5 fruit fly cellular contexts compared by ENCODE assay signal in genomic region chr2L:3534227-3534842, dm6.
A peak's percentile ranks its signal among the peaks of the same experiment; 100 is the strongest.
TF ChIP-seq lines count a peak whose summit lies in the region.

No protein-coding gene starts in this region.

- no peak for TF ChIP-seq CTCF in whole organism, embryonic (GFP tag; optimal IDR thresholded peaks at IDR 0.05; lab: Kevin White, UChicago)

TF ChIP-seq in whole organism, 6 proteins besides CTCF, POLR2A, EP300 and RAD21:
- no peak for TF ChIP-seq CG8478 (optimal IDR thresholded peaks at IDR 0.05; lab: Kevin White, UChicago)
- TF ChIP-seq Dll (optimal IDR thresholded peaks at IDR 0.05; lab: Kevin White, UChicago), result peak; percentile 74

TF ChIP-seq in whole organism, embryonic, 481 proteins besides CTCF, POLR2A, EP300 and RAD21 (continues in another document):
- no peak for TF ChIP-seq knrl (GFP tag; IDR thresholded peaks at IDR 0.05; lab: Robert Waterston, UW; ENCODE audit: partially characterized antibody)
- TF ChIP-seq CG32532 (GFP tag; IDR thresholded peaks at IDR 0.05; lab: Robert Waterston, UW), result peak; percentile 37; the same call in 1 of the 2 replicates
- no peak for TF ChIP-seq org-1 (GFP tag; optimal IDR thresholded peaks at IDR 0.05; lab: Kevin White, UChicago)
- TF ChIP-seq CG12155 (GFP tag; optimal IDR thresholded peaks at IDR 0.05; lab: Kevin White, UChicago), result peak; percentile 40
- no peak for TF ChIP-seq D19B (GFP tag; optimal IDR thresholded peaks at IDR 0.05; lab: Kevin White, UChicago)
- TF ChIP-seq CG14710 (tag; optimal IDR thresholded peaks at IDR 0.05; lab: Kevin White, UChicago), result peak; percentile 29
- no peak for TF ChIP-seq hb (GFP tag; IDR thresholded peaks at IDR 0.05; lab: Robert Waterston, UW; ENCODE audit: partially characterized antibody)
- TF ChIP-seq CG11695 (GFP tag; IDR thresholded peaks at IDR 0.05; lab: Robert Waterston, UW), result 0 out of 3 replicates have a peak, but pooled peaks have one; percentile 37
- TF ChIP-seq CG8290 (GFP tag; optimal IDR thresholded peaks at IDR 0.05; lab: Kevin White, UChicago), result no peak
- TF ChIP-seq CG8290 (tag; optimal IDR thresholded peaks at IDR 0.05; lab: Kevin White, UChicago), result no peak
- TF ChIP-seq sim (GFP tag; IDR thresholded peaks at IDR 0.05; lab: Robert Waterston, UW), result 0 out of 2 replicates have a peak, but pooled peaks have one; percentile 10
- TF ChIP-seq CG12071 (GFP tag; optimal IDR thresholded peaks at IDR 0.05; lab: Kevin White, UChicago), result no peak
- TF ChIP-seq CG2116 (GFP tag; optimal IDR thresholded peaks at IDR 0.05; lab: Kevin White, UChicago), result peak; percentile 9
- TF ChIP-seq Elba2 (GFP tag; optimal IDR thresholded peaks at IDR 0.05; lab: Kevin White, UChicago), result no peak
- TF ChIP-seq CG4617 (GFP tag; optimal IDR thresholded peaks at IDR 0.05; lab: Kevin White, UChicago; ENCODE audit: borderline replicate concordance), result no peak
- peak; percentile 29 for TF ChIP-seq Side (GFP tag; optimal IDR thresholded peaks at IDR 0.05; lab: Kevin White, UChicago)
- no peak for TF ChIP-seq sna (GFP tag; IDR thresholded peaks at IDR 0.05; lab: Robert Waterston, UW; ENCODE audit: partially characterized antibody)
- no peak for TF ChIP-seq Mad (GFP tag; optimal IDR thresholded peaks at IDR 0.05; lab: Kevin White, UChicago)
- no peak for TF ChIP-seq CG43689 (GFP tag; IDR thresholded peaks at IDR 0.05; lab: Robert Waterston, UW)
- TF ChIP-seq maf-S (GFP tag; optimal IDR thresholded peaks at IDR 0.05; lab: Kevin White, UChicago), result no peak
- TF ChIP-seq C15 (GFP tag; IDR thresholded peaks at IDR 0.05; lab: Robert Waterston, UW), result no peak

TF ChIP-seq in whole organism, prepupa, 60 proteins besides CTCF, POLR2A, EP300 and RAD21 (continues in another document):
- peak; percentile 89 for TF ChIP-seq CG10631 (GFP tag; optimal IDR thresholded peaks at IDR 0.05; lab: Kevin White, UChicago)
- TF ChIP-seq eg (GFP tag; IDR thresholded peaks at IDR 0.05; lab: Robert Waterston, UW), result peak; percentile 93
- TF ChIP-seq CG15336 (GFP tag; IDR thresholded peaks at IDR 0.05; lab: Robert Waterston, UW), result peak; percentile 84
- peak; percentile 96 for TF ChIP-seq svp (GFP tag; lab: Kevin White, UChicago)
- TF ChIP-seq CG6163 (GFP tag; IDR thresholded peaks at IDR 0.05; lab: Robert Waterston, UW), result peak; percentile 96
- TF ChIP-seq CG4318 (GFP tag; optimal IDR thresholded peaks at IDR 0.05; lab: Kevin White, UChicago), result peak; percentile 67
- peak; percentile 91 for TF ChIP-seq Sox102F (GFP tag; optimal IDR thresholded peaks at IDR 0.05; lab: Kevin White, UChicago)
- TF ChIP-seq CG6276 (GFP tag; optimal IDR thresholded peaks at IDR 0.05; lab: Kevin White, UChicago), result peak; percentile 74
- TF ChIP-seq Hr38 (GFP tag; optimal IDR thresholded peaks at IDR 0.05; lab: Kevin White, UChicago), result no peak
- peak; percentile 93 for TF ChIP-seq lz (GFP tag; optimal IDR thresholded peaks at IDR 0.05; lab: Kevin White, UChicago)
- peak; percentile 89 for TF ChIP-seq Sox15 (GFP tag; optimal IDR thresholded peaks at IDR 0.05; lab: Kevin White, UChicago)
- TF ChIP-seq Gug (GFP tag; IDR thresholded peaks at IDR 0.05; lab: Robert Waterston, UW), result peak; percentile 80
- TF ChIP-seq CG16779 (tag; optimal IDR thresholded peaks at IDR 0.05; lab: Kevin White, UChicago), result peak; percentile 59
- peak; percentile 76 to 82 for TF ChIP-seq salr (GFP tag; optimal IDR thresholded peaks at IDR 0.05; lab: Kevin White, UChicago)
- TF ChIP-seq CG6808 (GFP tag; optimal IDR thresholded peaks at IDR 0.05; lab: Kevin White, UChicago), result peak; percentile 80
- peak; percentile 94 for TF ChIP-seq pdm3 (GFP tag; optimal IDR thresholded peaks at IDR 0.05; lab: Kevin White, UChicago)
- TF ChIP-seq Eip75B (GFP tag; optimal IDR thresholded peaks at IDR 0.05; lab: Kevin White, UChicago), result peak; percentile 92
- peak; percentile 94 for TF ChIP-seq CG31627 (GFP tag; optimal IDR thresholded peaks at IDR 0.05; lab: Kevin White, UChicago)
- TF ChIP-seq CG6792 (GFP tag; optimal IDR thresholded peaks at IDR 0.05; lab: Kevin White, UChicago), result peak; percentile 92
- TF ChIP-seq acj6 (GFP tag; optimal IDR thresholded peaks at IDR 0.05; lab: Kevin White, UChicago), result peak; percentile 94
- TF ChIP-seq achi (GFP tag; optimal IDR thresholded peaks at IDR 0.05; lab: Kevin White, UChicago), result peak; percentile 91
- TF ChIP-seq ss (GFP tag; optimal IDR thresholded peaks at IDR 0.05; lab: Kevin White, UChicago), result peak; percentile 60 to 88
- no peak for TF ChIP-seq vri (GFP tag; optimal IDR thresholded peaks at IDR 0.05; lab: Kevin White, UChicago)

TF ChIP-seq in whole organism, pupa, 21 proteins besides CTCF, POLR2A, EP300 and RAD21:
- TF ChIP-seq CG14655 (GFP tag; optimal IDR thresholded peaks at IDR 0.05; lab: Kevin White, UChicago) (peak; percentile 87), Pif1B (GFP tag; optimal IDR thresholded peaks at IDR 0.05; lab: Kevin White, UChicago) (peak; percentile 86), CG15710 (tag; optimal IDR thresholded peaks at IDR 0.05; lab: Kevin White, UChicago) (peak; percentile 90), rn (GFP tag; IDR thresholded peaks at IDR 0.05; lab: Robert Waterston, UW) (peak; percentile 74), CG34367 (tag; optimal IDR thresholded peaks at IDR 0.05; lab: Kevin White, UChicago) (peak; percentile 85), CG17806 (tag; optimal IDR thresholded peaks at IDR 0.05; lab: Kevin White, UChicago) (peak; percentile 87), CG10348 (GFP tag; IDR thresholded peaks at IDR 0.05; lab: Robert Waterston, UW) (no peak), Ets98B (GFP tag; IDR thresholded peaks at IDR 0.05; lab: Robert Waterston, UW) (peak; percentile 85), EcR (GFP tag; optimal IDR thresholded peaks at IDR 0.05; lab: Kevin White, UChicago) (peak; percentile 12), gl (tag; optimal IDR thresholded peaks at IDR 0.05; lab: Kevin White, UChicago) (peak; percentile 47), fd96Ca (GFP tag; IDR thresholded peaks at IDR 0.05; lab: Robert Waterston, UW) (peak; percentile 89), CG8159 (tag; optimal IDR thresholded peaks at IDR 0.05; lab: Kevin White, UChicago) (peak; percentile 89), CG32121 (GFP tag; IDR thresholded peaks at IDR 0.05; lab: Robert Waterston, UW) (peak; percentile 80), Pif1A (GFP tag; optimal IDR thresholded peaks at IDR 0.05; lab: Kevin White, UChicago) (peak; percentile 90), Snoo (tag; optimal IDR thresholded peaks at IDR 0.05; lab: Kevin White, UChicago) (peak; percentile 90), CG4496 (GFP tag; IDR thresholded peaks at IDR 0.05; lab: Robert Waterston, UW) (peak; percentile 93), CG9948 (tag; optimal IDR thresholded peaks at IDR 0.05; lab: Kevin White, UChicago) (peak; percentile 81), CG8301 (tag; optimal IDR thresholded peaks at IDR 0.05; lab: Kevin White, UChicago) (peak; percentile 82), CG12605 (GFP tag; IDR thresholded peaks at IDR 0.05; lab: Robert Waterston, UW) (peak; percentile 85), CG13204 (GFP tag; optimal IDR thresholded peaks at IDR 0.05; lab: Kevin White, UChicago) (peak; percentile 48), D1 (tag; optimal IDR thresholded peaks at IDR 0.05; lab: Kevin White, UChicago) (peak; percentile 12)

TF ChIP-seq in whole organism, wandering third instar larva, 38 proteins besides CTCF, POLR2A, EP300 and RAD21 (continues in another document):
- TF ChIP-seq fru (GFP tag; optimal IDR thresholded peaks at IDR 0.05; lab: Kevin White, UChicago) (peak; percentile 86), Jra (GFP tag; optimal IDR thresholded peaks at IDR 0.05; lab: Kevin White, UChicago) (peak; percentile 67), psq (GFP tag; optimal IDR thresholded peaks at IDR 0.05; lab: Kevin White, UChicago) (peak; percentile 50), Hr78 (GFP tag; optimal IDR thresholded peaks at IDR 0.05; lab: Kevin White, UChicago) (no peak), dl (GFP tag; optimal IDR thresholded peaks at IDR 0.05; lab: Kevin White, UChicago; ENCODE audit: insufficient read depth in 1 of 2, partially characterized antibody in 2 of 2) (peak in 1 of 2 experiments; percentile 67), GATAd (GFP tag; optimal IDR thresholded peaks at IDR 0.05; lab: Kevin White, UChicago) (no peak), tai (GFP tag; optimal IDR thresholded peaks at IDR 0.05; lab: Kevin White, UChicago) (peak; percentile 81), Dfd (GFP tag; optimal IDR thresholded peaks at IDR 0.05; lab: Kevin White, UChicago) (no peak), Myc (optimal IDR thresholded peaks at IDR 0.05; lab: Kevin White, UChicago) (no peak), Abd-B (GFP tag; optimal IDR thresholded peaks at IDR 0.05; lab: Kevin White, UChicago) (no peak), sage (GFP tag; optimal IDR thresholded peaks at IDR 0.05; lab: Kevin White, UChicago) (peak; percentile 49), Hnf4 (GFP tag; optimal IDR thresholded peaks at IDR 0.05; lab: Kevin White, UChicago) (peak; percentile 84), dsf (GFP tag; optimal IDR thresholded peaks at IDR 0.05; lab: Kevin White, UChicago; ENCODE audit: borderline replicate concordance) (peak; percentile 46), dmrt93B (GFP tag; optimal IDR thresholded peaks at IDR 0.05; lab: Kevin White, UChicago) (peak; percentile 73), N (GFP tag; optimal IDR thresholded peaks at IDR 0.05; lab: Kevin White, UChicago) (no peak), CrebA (GFP tag; optimal IDR thresholded peaks at IDR 0.05; lab: Kevin White, UChicago; ENCODE audit: borderline replicate concordance) (no peak), Sp1 (GFP tag; optimal IDR thresholded peaks at IDR 0.05; lab: Kevin White, UChicago) (peak; percentile 85), lola (GFP tag; optimal IDR thresholded peaks at IDR 0.05; lab: Kevin White, UChicago) (no peak), Hr83 (GFP tag; optimal IDR thresholded peaks at IDR 0.05; lab: Kevin White, UChicago; ENCODE audit: poor library complexity, severe bottlenecking) (peak; percentile 38), Rel (GFP tag; optimal IDR thresholded peaks at IDR 0.05; lab: Kevin White, UChicago) (peak; percentile 10), Rel (tag; optimal IDR thresholded peaks at IDR 0.05; lab: Kevin White, UChicago) (peak; percentile 28), br (GFP tag; optimal IDR thresholded peaks at IDR 0.05; lab: Kevin White, UChicago) (peak; percentile 86), woc (GFP tag; optimal IDR thresholded peaks at IDR 0.05; lab: Kevin White, UChicago) (peak; percentile 76), OdsH (GFP tag; optimal IDR thresholded peaks at IDR 0.05; lab: Kevin White, UChicago) (peak; percentile 82), CG9705 (GFP tag; optimal IDR thresholded peaks at IDR 0.05; lab: Kevin White, UChicago) (peak; percentile 63), pan (optimal IDR thresholded peaks at IDR 0.05; lab: Kevin White, UChicago) (no peak), usp (GFP tag; optimal IDR thresholded peaks at IDR 0.05; lab: Kevin White, UChicago) (no peak), HLH106 (tag; optimal IDR thresholded peaks at IDR 0.05; lab: Kevin White, UChicago) (peak; percentile 84), Dif (GFP tag; optimal IDR thresholded peaks at IDR 0.05; lab: Kevin White, UChicago; ENCODE audit: partially characterized antibody) (peak; percentile 81), CG32264 (GFP tag; optimal IDR thresholded peaks at IDR 0.05; lab: Kevin White, UChicago) (peak; percentile 65), rgr (GFP tag; optimal IDR thresholded peaks at IDR 0.05; lab: Kevin White, UChicago) (peak; percentile 80)
